Fruit fly (Drosophila melanogaster) whole organism, embryonic: ENCODE results near the gene Cat.

Experiments used
- B-H1 ChIP-seq: fragments of 200-800 bp; sonication (Bioruptor generic); IDR thresholded peaks from 3 replicates; pipeline ENCODE4 v1.3.6; 2022; ENCODE audit warnings: missing biosample characterization, missing genetic modification characterization
- CG1024 ChIP-seq: fragments of 200-800 bp; sonication (Bioruptor generic); IDR thresholded peaks from 2 replicates; pipeline ENCODE4 v1.3.6; 2022; ENCODE audit warnings: missing biosample characterization, missing genetic modification characterization
- CG10565 ChIP-seq: fragments of 200-800 bp; sonication (Bioruptor generic); optimal IDR thresholded peaks from 3 replicates; lab custom pipeline; 2016; ENCODE audit warnings: missing biosample characterization, mild to moderate bottlenecking, missing genetic modification characterization
- CG10654 ChIP-seq: fragments of 200-800 bp; sonication (Bioruptor generic); optimal IDR thresholded peaks from 2 replicates; lab custom pipeline; 2016; ENCODE audit warnings: missing biosample characterization, missing genetic modification characterization
- CG11093 ChIP-seq: fragments of 200-800 bp; sonication (Bioruptor generic); IDR thresholded peaks from 3 replicates; pipeline ENCODE4 v1.3.6; 2022; ENCODE audit warnings: missing biosample characterization, missing genetic modification characterization
- CG12219 ChIP-seq: fragments of 200-800 bp; sonication (Bioruptor generic); optimal IDR thresholded peaks from 3 replicates; lab custom pipeline; 2018; ENCODE audit warnings: missing biosample characterization, mild to moderate bottlenecking, missing genetic modification characterization
- CG1233 ChIP-seq: fragments of 200-800 bp; sonication (Bioruptor generic); optimal IDR thresholded peaks from 4 replicates; lab custom pipeline; 2018; ENCODE audit warnings: missing biosample characterization, mild to moderate bottlenecking, missing genetic modification characterization
- CG14667 ChIP-seq: fragments of 200-800 bp; sonication (Bioruptor generic); IDR thresholded peaks from 2 replicates; pipeline ENCODE4 v1.3.6; 2022; ENCODE audit warnings: missing biosample characterization, missing genetic modification characterization
- CG1529 ChIP-seq: fragments of 200-800 bp; sonication (Bioruptor generic); optimal IDR thresholded peaks from 3 replicates; lab custom pipeline; 2018; ENCODE audit warnings: missing biosample characterization, missing genetic modification characterization
- CG16863 ChIP-seq: fragments of 200-800 bp; sonication (Bioruptor generic); optimal IDR thresholded peaks from 3 replicates; lab custom pipeline; 2016; ENCODE audit warnings: missing biosample characterization, missing genetic modification characterization
- CG17385 ChIP-seq: fragments of 200-800 bp; sonication (Bioruptor generic); optimal IDR thresholded peaks from 3 replicates; lab custom pipeline; 2018; ENCODE audit warnings: missing biosample characterization, mild to moderate bottlenecking, missing genetic modification characterization
- CG2678 ChIP-seq: fragments of 200-800 bp; sonication (Bioruptor generic); optimal IDR thresholded peaks from 3 replicates; lab custom pipeline; 2019; ENCODE audit warnings: missing biosample characterization, mild to moderate bottlenecking, missing genetic modification characterization, moderate library complexity
- CG30020 ChIP-seq: fragments of 200-800 bp; optimal IDR thresholded peaks from 2 replicates; lab custom pipeline; 2019; ENCODE audit warnings: missing biosample characterization, mild to moderate bottlenecking, missing genetic modification characterization, moderate library complexity
- CG4282 ChIP-seq: fragments of 200-800 bp; sonication (Bioruptor generic); optimal IDR thresholded peaks from 2 replicates; lab custom pipeline; 2016; ENCODE audit warnings: missing biosample characterization, missing genetic modification characterization
- CG4360 ChIP-seq: fragments of 200-800 bp; sonication (Bioruptor generic); IDR thresholded peaks from 2 replicates; pipeline ENCODE4 v1.3.6; 2022; ENCODE audit warnings: missing biosample characterization, missing genetic modification characterization
- CG4404 ChIP-seq: fragments of 200-800 bp; sonication (Bioruptor generic); IDR thresholded peaks from 2 replicates; pipeline ENCODE4 v1.3.6; 2022; ENCODE audit warnings: missing biosample characterization, missing genetic modification characterization
- CG6254 ChIP-seq: fragments of 200-800 bp; sonication (Bioruptor generic); optimal IDR thresholded peaks from 3 replicates; lab custom pipeline; 2017; ENCODE audit warnings: mild to moderate bottlenecking, missing biosample characterization, missing genetic modification reagents, missing genetic modification characterization
- CG7271 ChIP-seq: fragments of 200-800 bp; sonication (Bioruptor generic); optimal IDR thresholded peaks from 2 replicates; lab custom pipeline; 2018; ENCODE audit warnings: missing biosample characterization, mild to moderate bottlenecking, missing genetic modification characterization, moderate library complexity
- CG7928 ChIP-seq: fragments of 200-800 bp; sonication (Bioruptor generic); optimal IDR thresholded peaks from 2 replicates; lab custom pipeline; 2017; ENCODE audit warnings: missing biosample characterization, mild to moderate bottlenecking, missing genetic modification characterization
- CG8924 ChIP-seq: fragments of 200-800 bp; optimal IDR thresholded peaks from 3 replicates; lab custom pipeline; 2019; ENCODE audit warnings: missing biosample characterization, mild to moderate bottlenecking, missing genetic modification characterization, moderate library complexity
- CG8944 ChIP-seq: fragments of 200-800 bp; sonication (Bioruptor generic); optimal IDR thresholded peaks from 3 replicates; lab custom pipeline; 2016; ENCODE audit warnings: missing biosample characterization, missing genetic modification characterization
- Chrac-16 ChIP-seq: fragments of 200-800 bp; sonication (Bioruptor generic); optimal IDR thresholded peaks from 3 replicates; lab custom pipeline; 2016; ENCODE audit warnings: missing biosample characterization, missing genetic modification characterization
- CrebB ChIP-seq: fragments of 200-800 bp; sonication (Bioruptor generic); optimal IDR thresholded peaks from 3 replicates; lab custom pipeline; 2018; ENCODE audit warnings: missing biosample characterization, mild to moderate bottlenecking, missing genetic modification characterization
- D ChIP-seq, 2 experiments: fragments of 200-800 bp in 1 of 2; fragments of >200 bp in 1 of 2; sonication (Bioruptor generic) in 1 of 2; optimal IDR thresholded peaks; 2 replicates in 1 of 2; 3 replicates in 1 of 2; lab custom pipeline; 2017; ENCODE audit warnings: mild to moderate bottlenecking in 1 of 2, missing biosample characterization in 1 of 2, missing genetic modification characterization in 1 of 2, missing genetic modification reagents in 1 of 2
- HLH54F ChIP-seq: fragments of 200-800 bp; sonication (Bioruptor generic); optimal IDR thresholded peaks from 3 replicates; lab custom pipeline; 2016; ENCODE audit warnings: missing biosample characterization, missing genetic modification characterization
- Hsf ChIP-seq: fragments of 200-800 bp; sonication (Bioruptor generic); optimal IDR thresholded peaks from 3 replicates; lab custom pipeline; 2016; ENCODE audit warnings: missing biosample characterization, missing genetic modification characterization
- Jarid2 ChIP-seq: fragments of 200-800 bp; sonication (Bioruptor generic); optimal IDR thresholded peaks from 3 replicates; lab custom pipeline; 2017; ENCODE audit warnings: mild to moderate bottlenecking, missing biosample characterization, missing genetic modification reagents, missing genetic modification characterization
- Ptx1 ChIP-seq: fragments of 200-800 bp; sonication (Bioruptor generic); IDR thresholded peaks from 2 replicates; pipeline ENCODE4 v1.3.6; 2022; ENCODE audit warnings: missing biosample characterization, missing genetic modification characterization
- Usf ChIP-seq: fragments of 200-800 bp; sonication (Bioruptor generic); optimal IDR thresholded peaks from 2 replicates; lab custom pipeline; 2017; ENCODE audit warnings: missing genotype, missing biosample characterization, missing genetic modification characterization
- Xbp1 ChIP-seq: fragments of 200-800 bp; sonication (Bioruptor generic); optimal IDR thresholded peaks from 3 replicates; lab custom pipeline; 2016; ENCODE audit warnings: missing biosample characterization, mild to moderate bottlenecking, missing genetic modification characterization
- bbx ChIP-seq: fragments of 200-800 bp; sonication (Bioruptor generic); IDR thresholded peaks from 2 replicates; pipeline ENCODE4 v1.3.6; 2022; ENCODE audit warnings: missing biosample characterization, missing genetic modification characterization; ENCODE audit not compliant: partially characterized antibody
- bowl ChIP-seq: fragments of 200-800 bp; sonication (Bioruptor generic); IDR thresholded peaks from 2 replicates; pipeline ENCODE4 v1.3.6; 2022; ENCODE audit warnings: missing biosample characterization, missing genetic modification characterization
- bsh ChIP-seq, 2 experiments: fragments of 200-800 bp; sonication (Bioruptor generic); optimal IDR thresholded peaks; 2 replicates each; lab custom pipeline; 2017 to 2018; ENCODE audit warnings: mild to moderate bottlenecking in 2 of 2, missing biosample characterization in 2 of 2, missing genetic modification characterization in 2 of 2, moderate library complexity in 1 of 2
- chif ChIP-seq, 2 experiments: fragments of 200-800 bp; sonication (Bioruptor generic); optimal IDR thresholded peaks; 3 replicates each; lab custom pipeline; 2016; ENCODE audit warnings: missing biosample characterization in 2 of 2, missing genetic modification characterization in 2 of 2
- chinmo ChIP-seq: fragments of 200-800 bp; sonication (Bioruptor generic); IDR thresholded peaks from 4 replicates; pipeline ENCODE4 v1.3.6; 2022; ENCODE audit warnings: missing biosample characterization, missing genetic modification characterization; ENCODE audit not compliant: partially characterized antibody
- chn ChIP-seq: fragments of 200-800 bp; sonication (Bioruptor generic); optimal IDR thresholded peaks from 2 replicates; lab custom pipeline; 2016; ENCODE audit warnings: missing biosample characterization, missing genetic modification characterization
- dimm ChIP-seq: fragments of 200-800 bp; sonication (Bioruptor generic); IDR thresholded peaks from 2 replicates; pipeline ENCODE4 v1.3.6; 2022; ENCODE audit warnings: missing biosample characterization, missing genetic modification characterization
- fd64A ChIP-seq: fragments of 200-800 bp; sonication (Bioruptor generic); optimal IDR thresholded peaks from 3 replicates; lab custom pipeline; 2018; ENCODE audit warnings: missing biosample characterization, mild to moderate bottlenecking, missing genetic modification characterization
- h ChIP-seq: fragments of >200 bp; optimal IDR thresholded peaks from 2 replicates; lab custom pipeline; 2017
- klu ChIP-seq: fragments of 200-800 bp; sonication (Bioruptor generic); IDR thresholded peaks from 2 replicates; pipeline ENCODE4 v1.3.6; 2022; ENCODE audit warnings: missing biosample characterization, missing genetic modification characterization
- lilli ChIP-seq: fragments of 200-800 bp; sonication (Bioruptor generic); optimal IDR thresholded peaks from 3 replicates; lab custom pipeline; 2016; ENCODE audit warnings: missing biosample characterization, missing genetic modification characterization
- lov ChIP-seq, 2 experiments: fragments of 200-800 bp in 1 of 2; fragments of >200 bp in 1 of 2; sonication (Bioruptor generic) in 1 of 2; IDR thresholded peaks in 1 of 2; optimal IDR thresholded peaks in 1 of 2; 2 replicates in 1 of 2; 3 replicates in 1 of 2; pipeline versions ENCODE4 v1.3.6 to Lab custom; 2017 to 2022; ENCODE audit warnings: missing biosample characterization in 1 of 2, missing genetic modification characterization in 1 of 2
- pros ChIP-seq: fragments of 200-800 bp; sonication (Bioruptor generic); optimal IDR thresholded peaks from 3 replicates; lab custom pipeline; 2019; ENCODE audit warnings: missing biosample characterization, mild to moderate bottlenecking, missing genetic modification characterization, moderate library complexity
- psq ChIP-seq: fragments of 200-800 bp; sonication (Bioruptor generic); optimal IDR thresholded peaks from 2 replicates; lab custom pipeline; 2017; ENCODE audit warnings: missing biosample characterization, missing genetic modification characterization
- sens-2 ChIP-seq: fragments of 200-800 bp; sonication (Bioruptor generic); IDR thresholded peaks from 2 replicates; pipeline ENCODE4 v1.3.6; 2022; ENCODE audit warnings: missing biosample characterization, missing genetic modification characterization
- so ChIP-seq: fragments of 200-800 bp; sonication (Bioruptor generic); IDR thresholded peaks from 3 replicates; pipeline ENCODE4 v1.3.6; 2022; ENCODE audit warnings: missing biosample characterization, missing genetic modification characterization
- stc ChIP-seq: fragments of 200-800 bp; sonication (Bioruptor generic); IDR thresholded peaks from 2 replicates; pipeline ENCODE4 v1.3.6; 2022; ENCODE audit warnings: missing biosample characterization, missing genetic modification characterization
- tap ChIP-seq: fragments of 200-800 bp; optimal IDR thresholded peaks from 3 replicates; lab custom pipeline; 2019; ENCODE audit warnings: missing biosample characterization, mild to moderate bottlenecking, missing genetic modification characterization, moderate library complexity
- twi ChIP-seq: fragments of 200-800 bp; optimal IDR thresholded peaks from 2 replicates; lab custom pipeline; 2019; ENCODE audit warnings: missing biosample characterization, mild to moderate bottlenecking, missing genetic modification characterization, moderate library complexity
- wor ChIP-seq: fragments of 200-800 bp; sonication (Bioruptor generic); IDR thresholded peaks from 2 replicates; pipeline ENCODE4 v1.3.6; 2022; ENCODE audit warnings: missing biosample characterization, missing genetic modification characterization

Cat gene

DNA sequence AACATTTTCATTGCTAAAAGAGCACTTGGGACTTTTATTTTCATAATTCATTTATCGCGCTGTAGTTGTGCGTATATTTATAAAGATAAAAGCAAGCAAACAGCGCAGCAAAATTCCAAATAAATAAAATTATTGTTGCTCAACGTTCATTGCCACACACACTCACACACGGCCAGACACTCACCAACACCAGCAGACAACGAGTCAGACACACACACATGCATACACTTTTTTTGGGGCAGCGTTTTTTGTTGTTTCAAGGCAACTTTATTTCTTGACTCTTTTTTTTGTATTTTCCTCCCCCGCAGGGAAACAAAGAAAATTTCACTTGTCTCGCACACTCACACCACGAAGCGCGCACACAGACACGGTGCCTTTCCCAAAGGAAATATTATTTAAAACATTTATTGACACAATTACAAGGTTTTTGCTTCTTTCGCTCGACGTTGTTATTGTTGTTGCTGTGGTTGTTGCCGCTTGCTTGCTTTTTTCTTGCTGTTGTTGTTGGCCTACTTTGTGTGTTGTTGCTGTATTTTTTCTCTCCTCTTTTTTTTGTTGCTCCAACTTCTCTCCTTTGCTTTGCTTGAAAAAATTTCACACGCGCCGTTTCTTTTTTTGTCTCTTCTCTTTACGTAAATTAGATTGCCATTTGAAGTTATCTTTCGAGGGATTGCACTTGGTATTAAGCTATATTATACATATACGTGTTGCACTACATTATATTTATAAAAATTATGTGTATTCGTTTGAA, 2.3 kb upstream of the Cat start (continued):
- TF ChIP-seq Chrac-16: no peak
- TF ChIP-seq CG12219 (GFP tag; lab: Kevin White, UChicago): no peak
- peak; percentile 78 for TF ChIP-seq pros
- no peak for TF ChIP-seq tap
- TF ChIP-seq CG17385: peak; percentile 38
- TF ChIP-seq CG8944 (GFP tag; lab: Kevin White, UChicago): no peak
- TF ChIP-seq so (GFP tag; lab: Robert Waterston, UW): 0 out of 3 replicates have a peak, but pooled peaks have one; percentile 16
- TF ChIP-seq lilli (GFP tag; lab: Kevin White, UChicago): no peak
- TF ChIP-seq dimm (GFP tag; lab: Robert Waterston, UW): no peak
- no peak for TF ChIP-seq CG1233 (GFP tag; lab: Kevin White, UChicago)
- TF ChIP-seq CrebB (tag; lab: Kevin White, UChicago): no peak
- no peak for TF ChIP-seq bowl (GFP tag; lab: Robert Waterston, UW)
- no peak for TF ChIP-seq bbx (GFP tag; lab: Robert Waterston, UW)
- no peak for TF ChIP-seq Ptx1 (GFP tag; lab: Robert Waterston, UW)
- TF ChIP-seq CG2678 (tag; lab: Kevin White, UChicago): peak; percentile 16
- no peak for TF ChIP-seq Xbp1 (GFP tag; lab: Kevin White, UChicago)
- TF ChIP-seq bsh (GFP tag; optimal IDR thresholded peaks at IDR 0.05; lab: Kevin White, UChicago): peak in 1 of 2 experiments; percentile 82
- TF ChIP-seq sens-2: no peak
- no peak for TF ChIP-seq CG6254 (GFP tag; lab: Kevin White, UChicago)
- no peak for TF ChIP-seq CG11093 (GFP tag; lab: Robert Waterston, UW)
- peak; percentile 2 for TF ChIP-seq CG1529 (GFP tag; lab: Kevin White, UChicago)
- no peak for TF ChIP-seq B-H1 (GFP tag; lab: Robert Waterston, UW)
- peak; percentile 73; the same call in 1 of the 4 replicates for TF ChIP-seq chinmo (GFP tag; lab: Robert Waterston, UW)
- no peak for TF ChIP-seq chn (GFP tag; lab: Kevin White, UChicago)
- TF ChIP-seq stc (GFP tag; lab: Robert Waterston, UW): 0 out of 2 replicates have a peak, but pooled peaks have one; percentile 22
- TF ChIP-seq CG7271 (tag; lab: Kevin White, UChicago): no peak
- no peak for TF ChIP-seq CG14667 (GFP tag; lab: Robert Waterston, UW)
- no peak for TF ChIP-seq twi
- no peak for TF ChIP-seq psq (GFP tag; lab: Kevin White, UChicago)
- TF ChIP-seq CG4360 (GFP tag; lab: Robert Waterston, UW): peak; percentile 97
- TF ChIP-seq CG4282 (GFP tag; lab: Kevin White, UChicago): no peak
- TF ChIP-seq Usf (GFP tag; lab: Kevin White, UChicago): no peak
- TF ChIP-seq CG10565 (GFP tag; lab: Kevin White, UChicago): no peak
- TF ChIP-seq HLH54F (GFP tag; lab: Kevin White, UChicago): no peak
- TF ChIP-seq CG30020 (tag; lab: Kevin White, UChicago): no peak
- no peak for TF ChIP-seq klu (GFP tag; lab: Robert Waterston, UW)
- no peak for TF ChIP-seq CG16863 (GFP tag; lab: Kevin White, UChicago)
- TF ChIP-seq CG10654: no peak
- no peak for TF ChIP-seq CG7928 (GFP tag; lab: Kevin White, UChicago)
- peak; percentile 82 for TF ChIP-seq CG8924
- no peak for TF ChIP-seq chif (GFP tag; optimal IDR thresholded peaks at IDR 0.05; lab: Kevin White, UChicago)
- TF ChIP-seq D (optimal IDR thresholded peaks at IDR 0.05; lab: Kevin White, UChicago): no peak
- no peak for TF ChIP-seq D (GFP tag; optimal IDR thresholded peaks at IDR 0.05; lab: Kevin White, UChicago)
- TF ChIP-seq Hsf: no peak
- TF ChIP-seq h: no peak
- no peak for TF ChIP-seq CG4404 (GFP tag; lab: Robert Waterston, UW)
- TF ChIP-seq lov (optimal IDR thresholded peaks at IDR 0.05; lab: Kevin White, UChicago): no peak
- TF ChIP-seq lov (GFP tag; IDR thresholded peaks at IDR 0.05; lab: Robert Waterston, UW): no peak
- no peak for TF ChIP-seq wor (GFP tag; lab: Robert Waterston, UW)
- no peak for TF ChIP-seq CG1024 (GFP tag; lab: Robert Waterston, UW)
- peak; percentile 57 for TF ChIP-seq Jarid2 (GFP tag; lab: Kevin White, UChicago)
- no peak for TF ChIP-seq fd64A (GFP tag; lab: Kevin White, UChicago)
